Worm (Caenorhabditis elegans) whole organism, L4 larva: ENCODE data around the gene C10A4.6.
A peak's percentile ranks its signal among the peaks of the same experiment; 100 is the strongest.

Source experiments
- D1046.2 ChIP-seq: fragments of 200-800 bp; sonication (Bioruptor generic); IDR thresholded peaks from 2 replicates; pipeline ENCODE4 v1.3.6; 2022; ENCODE audit warnings: missing genetic modification characterization, missing compliant biosample characterization
- F26F4.8 ChIP-seq: fragments of 200-800 bp; sonication (Bioruptor generic); conservative IDR thresholded peaks from 2 replicates; pipeline ENCODE4 v1.3.6; 2022; ENCODE audit warnings: missing genetic modification characterization, missing compliant biosample characterization
- F49E8.2 ChIP-seq: sonication (generic microtip); optimal IDR thresholded peaks from 2 replicates; lab custom pipeline; 2016; ENCODE audit warnings: missing compliant biosample characterization, mild to moderate bottlenecking, missing genetic modification characterization, borderline replicate concordance
- R02D3.7 ChIP-seq: fragments of 150-350 bp; sonication (generic microtip); optimal IDR thresholded peaks from 3 replicates; lab custom pipeline; 2014; ENCODE audit warnings: missing biosample characterization, missing genetic modification characterization
- T20F7.1 ChIP-seq: fragments of 200-800 bp; sonication (Bioruptor generic); optimal IDR thresholded peaks from 2 replicates; lab custom pipeline; 2018; ENCODE audit warnings: mild to moderate bottlenecking, missing genetic modification characterization, missing compliant biosample characterization
- Y48G9A.11 ChIP-seq: fragments of 200-800 bp; sonication (Bioruptor generic); IDR thresholded peaks from 2 replicates; pipeline ENCODE4 v1.3.6; 2022; ENCODE audit warnings: missing genetic modification reagents, missing genetic modification characterization, missing compliant biosample characterization
- Y5F2A.4 ChIP-seq: fragments of 200-800 bp; sonication (Bioruptor generic); optimal IDR thresholded peaks from 2 replicates; lab custom pipeline; 2018; ENCODE audit warnings: mild to moderate bottlenecking, missing genetic modification characterization, missing compliant biosample characterization
- Y75B8A.6 ChIP-seq: fragments of 200-800 bp; sonication (Bioruptor generic); IDR thresholded peaks from 2 replicates; pipeline ENCODE4 v1.3.6; 2022; ENCODE audit warnings: missing genetic modification reagents, missing genetic modification characterization, missing compliant biosample characterization
- ZK337.2 ChIP-seq: fragments of 200-800 bp; sonication (Bioruptor generic); IDR thresholded peaks from 2 replicates; pipeline ENCODE4 v1.3.6; 2022; ENCODE audit warnings: missing genetic modification reagents, missing genetic modification characterization, missing compliant biosample characterization
- aha-1 ChIP-seq: fragments of 150-350 bp; peaks from one replicate; lab custom pipeline; 2014; ENCODE audit warnings: missing biosample characterization, missing genetic modification characterization
- aly-2 ChIP-seq: sonication (generic microtip); optimal IDR thresholded peaks from 2 replicates; lab custom pipeline; 2018; ENCODE audit warnings: missing biosample characterization, missing genetic modification characterization
- ceh-20 ChIP-seq: fragments of 200-800 bp; sonication (Bioruptor generic); IDR thresholded peaks from 2 replicates; pipeline ENCODE4 v1.3.6; 2022; ENCODE audit warnings: missing genetic modification reagents, missing genetic modification characterization, missing compliant biosample characterization
- ceh-28 ChIP-seq: fragments of 150-350 bp; optimal IDR thresholded peaks from 2 replicates; lab custom pipeline; 2014; ENCODE audit warnings: missing biosample characterization, missing genetic modification reagents, missing genetic modification characterization
- ceh-32 ChIP-seq: sonication (generic microtip); optimal IDR thresholded peaks from 2 replicates; lab custom pipeline; 2016; ENCODE audit warnings: mild to moderate bottlenecking, missing genetic modification characterization, missing compliant biosample characterization; ENCODE audit not compliant: poor library complexity
- ceh-44 ChIP-seq: fragments of 200-800 bp; sonication (Bioruptor generic); IDR thresholded peaks from 2 replicates; pipeline ENCODE4 v1.3.6; 2022; ENCODE audit warnings: missing genetic modification reagents, missing genetic modification characterization, missing compliant biosample characterization
- ceh-82 ChIP-seq: sonication (generic microtip); optimal IDR thresholded peaks from 2 replicates; lab custom pipeline; 2017; ENCODE audit warnings: missing biosample characterization, missing genetic modification characterization
- cey-2 ChIP-seq: sonication (generic microtip); optimal IDR thresholded peaks from 3 replicates; lab custom pipeline; 2017; ENCODE audit warnings: missing genetic modification characterization, mild to moderate bottlenecking, missing compliant biosample characterization, antibody characterized with exemption, borderline replicate concordance; ENCODE audit not compliant: insufficient read depth
- daf-12 ChIP-seq: fragments of 150-350 bp; optimal IDR thresholded peaks from 2 replicates; lab custom pipeline; 2014; ENCODE audit warnings: missing biosample characterization, missing genetic modification reagents, missing genetic modification characterization
- dmd-6 ChIP-seq: fragments of 200-800 bp; sonication (Bioruptor generic); IDR thresholded peaks from 2 replicates; pipeline ENCODE4 v1.3.6; 2022; ENCODE audit warnings: missing genetic modification reagents, missing genetic modification characterization, missing compliant biosample characterization
- dmd-9 ChIP-seq: fragments of 200-800 bp; sonication (Bioruptor generic); IDR thresholded peaks from 2 replicates; pipeline ENCODE4 v1.3.6; 2022; ENCODE audit warnings: missing genetic modification reagents, missing genetic modification characterization, missing compliant biosample characterization
- egl-43 ChIP-seq: fragments of 200-800 bp; sonication (Bioruptor generic); IDR thresholded peaks from 2 replicates; pipeline ENCODE4 v1.3.6; 2022; ENCODE audit warnings: missing genetic modification reagents, missing genetic modification characterization, missing compliant biosample characterization
- fos-1 ChIP-seq: fragments of 150-350 bp; optimal IDR thresholded peaks from 2 replicates; lab custom pipeline; 2014; ENCODE audit warnings: missing biosample characterization, missing genetic modification characterization
- hlh-30 ChIP-seq: sonication (generic microtip); optimal IDR thresholded peaks from 2 replicates; lab custom pipeline; 2017; ENCODE audit warnings: antibody characterized with exemption, mild to moderate bottlenecking, missing genetic modification characterization, missing compliant biosample characterization; ENCODE audit not compliant: insufficient read depth
- jun-1 ChIP-seq: fragments of 150-350 bp; optimal IDR thresholded peaks from 2 replicates; lab custom pipeline; 2014; ENCODE audit warnings: missing biosample characterization, missing genetic modification reagents, missing genetic modification characterization
- lin-38 ChIP-seq: fragments of 200-800 bp; sonication (Bioruptor generic); IDR thresholded peaks from 2 replicates; pipeline ENCODE4 v1.3.6; 2022; ENCODE audit warnings: missing genetic modification reagents, missing genetic modification characterization, missing compliant biosample characterization
- madf-9 ChIP-seq: fragments of 200-800 bp; sonication (Bioruptor generic); conservative IDR thresholded peaks from 2 replicates; pipeline ENCODE4 v1.3.6; 2022; ENCODE audit warnings: missing genetic modification reagents, missing genetic modification characterization, missing compliant biosample characterization
- nhr-102 ChIP-seq: sonication (generic microtip); optimal IDR thresholded peaks from 2 replicates; lab custom pipeline; 2016; ENCODE audit warnings: mild to moderate bottlenecking, missing genetic modification characterization, moderate library complexity, missing compliant biosample characterization
- rbr-2 ChIP-seq: sonication (generic microtip); optimal IDR thresholded peaks from 2 replicates; lab custom pipeline; 2016; ENCODE audit warnings: missing genotype, missing genetic modification characterization, missing compliant biosample characterization
- sdz-12 ChIP-seq: fragments of 200-800 bp; sonication (Bioruptor generic); optimal IDR thresholded peaks from 2 replicates; lab custom pipeline; 2018; ENCODE audit warnings: mild to moderate bottlenecking, missing genetic modification characterization, missing compliant biosample characterization
- set-16 ChIP-seq: fragments of 200-800 bp; sonication (Bioruptor generic); IDR thresholded peaks from 2 replicates; pipeline ENCODE4 v1.3.6; 2022; ENCODE audit warnings: missing genetic modification reagents, missing genetic modification characterization, missing compliant biosample characterization
- snpc-1.2 ChIP-seq: fragments of 200-800 bp; sonication (Bioruptor generic); IDR thresholded peaks from 2 replicates; pipeline ENCODE4 v1.3.6; 2022; ENCODE audit warnings: missing genetic modification reagents, missing genetic modification characterization, missing compliant biosample characterization
- snpc-4 ChIP-seq: fragments of 150-350 bp; optimal IDR thresholded peaks from 2 replicates; lab custom pipeline; 2014; ENCODE audit warnings: missing biosample characterization, missing genetic modification characterization
- tra-1 ChIP-seq: fragments of 200-800 bp; sonication (Bioruptor generic); IDR thresholded peaks from 2 replicates; pipeline ENCODE4 v1.3.6; 2022; ENCODE audit warnings: missing genetic modification reagents, missing genetic modification characterization, missing compliant biosample characterization
- unc-39 ChIP-seq: sonication (generic microtip); optimal IDR thresholded peaks from 2 replicates; lab custom pipeline; 2017; ENCODE audit warnings: missing biosample characterization, missing genetic modification characterization
- unc-62 ChIP-seq, 3 experiments: fragments of 150-350 bp in 1 of 3; sonication (generic microtip); optimal IDR thresholded peaks in 2 of 3; peaks in 1 of 3; 1 replicate in 1 of 3; 2 replicates in 2 of 3; lab custom pipeline; 2014 to 2017; ENCODE audit warnings: missing biosample characterization in 3 of 3, missing genetic modification characterization in 3 of 3, missing genetic modification reagents in 3 of 3, missing genotype in 1 of 3
- vab-7 ChIP-seq: fragments of 200-800 bp; sonication (Bioruptor generic); IDR thresholded peaks from 2 replicates; pipeline ENCODE4 v1.3.6; 2022; ENCODE audit warnings: missing genetic modification reagents, missing genetic modification characterization, missing compliant biosample characterization
- zip-11 ChIP-seq: fragments of 200-800 bp; sonication (Bioruptor generic); IDR thresholded peaks from 2 replicates; pipeline ENCODE4 v1.3.6; 2022; ENCODE audit warnings: missing genetic modification characterization, missing compliant biosample characterization

C10A4.6 gene

DNA sequence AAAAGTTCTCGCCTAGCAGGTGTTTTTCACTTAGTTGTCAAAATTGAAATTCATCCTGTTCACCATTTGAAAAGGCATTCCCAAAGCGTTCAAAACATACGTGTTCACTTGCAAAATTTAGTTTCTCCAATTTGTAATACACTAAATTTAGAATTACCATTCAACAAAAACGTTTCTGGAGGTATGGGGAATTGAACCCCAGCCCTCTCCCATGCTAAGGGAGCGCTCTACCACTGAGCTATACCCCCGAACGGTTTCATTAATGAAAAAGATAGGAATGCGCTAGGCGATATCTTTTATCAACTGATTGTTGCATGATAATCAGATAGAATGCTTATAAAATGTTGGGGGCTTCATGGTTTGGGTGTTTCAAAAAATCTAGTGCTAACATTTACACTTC, 11.8 kb upstream of the C10A4.6 start (continued):
- 0 out of 2 replicates have a peak, but pooled peaks have one; percentile 16 for TF ChIP-seq zip-11 (GFP tag; lab: Robert Waterston, UW)
- no peak for TF ChIP-seq ZK337.2 (GFP tag; lab: Robert Waterston, UW)
- no peak for TF ChIP-seq jun-1 (tag; lab: Kevin White, UChicago)
- 0 out of 2 replicates have a peak, but pooled peaks have one; percentile 22 for TF ChIP-seq tra-1 (GFP tag; lab: Robert Waterston, UW)
- TF ChIP-seq sdz-12 (GFP tag; lab: Kevin White, UChicago), result no peak

DNA sequence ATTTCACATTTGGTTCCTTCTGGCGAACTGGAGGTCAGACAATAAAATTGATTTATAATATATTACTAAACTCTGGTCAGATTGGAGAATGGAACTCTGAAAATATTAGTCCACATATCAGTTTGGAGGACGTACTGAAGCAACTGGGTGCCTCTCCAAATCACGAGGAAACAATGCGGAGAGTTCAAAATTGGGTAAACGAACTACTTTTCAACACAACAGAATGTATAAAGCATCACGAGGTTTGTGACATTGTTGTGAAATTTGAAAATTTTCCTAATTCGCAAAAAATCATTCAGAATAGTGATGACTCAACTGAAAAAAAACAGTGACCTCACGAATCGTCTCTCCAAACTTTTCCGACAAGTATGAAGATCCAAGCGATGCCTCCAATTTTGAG, 2.8 kb downstream of the C10A4.6 start, which contains the start of gene gad-2:
gad-2 (plus strand) TSS at position 301 of the 400 bp plus-strand sequence.
- TF ChIP-seq dmd-9 (GFP tag; lab: Robert Waterston, UW), result no peak
- no peak for TF ChIP-seq fos-1 (tag; lab: Kevin White, UChicago)
- TF ChIP-seq Y48G9A.11, result no peak
- TF ChIP-seq daf-12 (tag; lab: Kevin White, UChicago), result no peak
- no peak for TF ChIP-seq sdz-12 (GFP tag; lab: Kevin White, UChicago)
- TF ChIP-seq aha-1 (tag; lab: Kevin White, UChicago), result no peak
- no peak for TF ChIP-seq set-16 (GFP tag; lab: Robert Waterston, UW)
- TF ChIP-seq D1046.2 (GFP tag; lab: Robert Waterston, UW), result no peak
- no peak for TF ChIP-seq ceh-44 (GFP tag; lab: Robert Waterston, UW)
- no peak for TF ChIP-seq ceh-32 (tag; lab: Kevin White, UChicago)

DNA sequence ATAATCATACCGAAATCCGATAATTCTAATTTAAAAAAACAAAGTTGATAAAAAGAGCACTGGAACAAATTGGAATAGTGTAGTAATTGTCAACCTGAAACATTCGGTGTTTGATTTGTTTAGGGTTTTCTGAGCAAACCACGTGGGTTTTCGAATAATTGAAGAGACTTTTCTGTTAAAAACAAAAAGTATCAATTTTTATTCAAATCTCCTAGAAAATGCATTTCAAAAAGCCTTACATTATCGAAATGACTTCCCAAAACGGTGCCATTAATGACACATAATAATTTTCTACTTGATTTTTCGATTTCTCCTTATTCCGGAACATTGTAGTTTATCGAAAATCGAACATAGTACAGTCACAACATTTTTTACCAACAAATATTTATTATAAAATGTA, 7.6 kb downstream of the C10A4.6 start, which contains the start of gene C10A4.13:
C10A4.13 (minus strand) TSS at position 101 of the 400 bp plus-strand sequence.
- TF ChIP-seq dmd-6 (GFP tag; lab: Robert Waterston, UW), result no peak
- no peak for TF ChIP-seq egl-43 (GFP tag; lab: Robert Waterston, UW)
- no peak for TF ChIP-seq unc-39 (tag; lab: Kevin White, UChicago)
- TF ChIP-seq ceh-28 (tag; lab: Kevin White, UChicago), result no peak
- TF ChIP-seq nhr-102 (tag; lab: Kevin White, UChicago), result no peak
- TF ChIP-seq T20F7.1 (GFP tag; lab: Kevin White, UChicago), result no peak

DNA sequence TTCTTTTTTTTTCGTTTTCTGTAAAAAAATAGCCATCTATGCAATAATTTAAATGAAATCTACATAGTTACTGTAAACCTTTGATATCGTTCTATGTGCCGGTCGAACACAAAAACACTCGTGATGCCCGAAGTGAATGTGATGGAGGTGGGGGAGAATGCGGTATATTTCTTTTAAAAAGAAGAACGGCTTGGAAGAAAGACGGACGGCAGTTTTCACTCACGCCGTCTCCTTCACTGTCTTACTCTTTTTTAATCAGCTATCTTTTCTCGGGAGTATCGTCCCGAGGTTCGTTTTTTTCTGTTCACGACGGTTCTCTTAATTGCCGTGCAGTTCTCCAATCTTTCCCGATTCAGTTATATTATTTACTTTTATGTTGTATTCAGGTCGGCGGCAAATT, 8.2 kb downstream of the C10A4.6 start, which contains the start of gene C10A4.10:
C10A4.10 (plus strand) TSS at position 301 of the 400 bp plus-strand sequence.
- TF ChIP-seq lin-38 (no peak), snpc-1.2 (no peak), T20F7.1 (GFP tag; lab: Kevin White, UChicago) (no peak), hlh-30 (tag; lab: Kevin White, UChicago) (no peak), vab-7 (GFP tag; lab: Robert Waterston, UW) (no peak), ZK337.2 (GFP tag; lab: Robert Waterston, UW) (no peak), madf-9 (GFP tag; lab: Robert Waterston, UW) (no peak), Y75B8A.6 (GFP tag; lab: Robert Waterston, UW) (no peak), ceh-28 (tag; lab: Kevin White, UChicago) (no peak), cey-2 (no peak), R02D3.7 (no peak), aly-2 (tag; lab: Kevin White, UChicago) (no peak), snpc-4 (tag; lab: Kevin White, UChicago) (no peak), F49E8.2 (tag; lab: Kevin White, UChicago) (no peak), unc-62 (GFP tag; optimal IDR thresholded peaks at IDR 0.05 in 1 of 2; lab: Kevin White, UChicago) (no peak), unc-62 (tag; optimal IDR thresholded peaks at IDR 0.05; lab: Kevin White, UChicago) (no peak), ceh-82 (no peak), ceh-20 (GFP tag; lab: Robert Waterston, UW) (no peak), rbr-2 (tag; lab: Kevin White, UChicago) (no peak), Y5F2A.4 (GFP tag; lab: Kevin White, UChicago) (no peak), F26F4.8 (no peak)
